Worm (Caenorhabditis elegans): ENCODE measurements around the gene T12B3.3.

T12B3.3 gene

DNA sequence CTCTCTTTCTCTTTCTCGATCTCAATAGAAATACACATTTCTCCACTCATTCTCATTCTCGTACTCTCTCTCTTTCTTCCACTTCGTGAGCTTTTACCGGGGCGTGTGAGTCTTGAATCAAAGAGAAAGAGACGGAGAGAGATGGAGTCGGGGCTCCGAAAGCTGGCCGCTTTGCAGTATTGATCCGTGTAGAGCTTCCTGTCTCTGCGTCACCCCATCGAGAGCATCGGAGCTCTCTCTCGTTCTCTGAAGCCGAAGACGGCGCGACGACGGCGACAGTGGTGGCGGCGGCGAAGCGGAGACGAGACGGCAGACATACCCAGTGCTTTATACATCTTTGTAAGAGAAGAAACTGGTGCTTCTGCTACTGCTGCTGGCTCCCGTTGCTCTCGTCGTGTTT, 27.1 kb downstream of the T12B3.3 start (continued):
- no peak for TF ChIP-seq aptf-3 (GFP tag; IDR thresholded peaks at IDR 0.05)
- no peak for TF ChIP-seq ztf-18 (tag; optimal IDR thresholded peaks at IDR 0.05)
- TF ChIP-seq lsl-1 (GFP tag; optimal IDR thresholded peaks at IDR 0.05): no peak
- TF ChIP-seq lag-1 (GFP tag; IDR thresholded peaks at IDR 0.05): no peak
- no peak for TF ChIP-seq ets-4 (GFP tag; optimal IDR thresholded peaks at IDR 0.05)
- no peak for TF ChIP-seq fkh-3 (tag; optimal IDR thresholded peaks at IDR 0.05)
- TF ChIP-seq unc-130 (GFP tag; optimal IDR thresholded peaks at IDR 0.05): no peak
- peak; percentile 50 for TF ChIP-seq chd-7 (tag; optimal IDR thresholded peaks at IDR 0.05)
- no peak for TF ChIP-seq sdz-38 (tag; optimal IDR thresholded peaks at IDR 0.05)
- TF ChIP-seq attf-5 (GFP tag; optimal IDR thresholded peaks at IDR 0.05): peak; percentile 48
- no peak for TF ChIP-seq ZK185.1 (tag; optimal IDR thresholded peaks at IDR 0.05; ENCODE audit: poor library complexity, severe bottlenecking)
- peak; percentile 80 for TF ChIP-seq egrh-3 (GFP tag; IDR thresholded peaks at IDR 0.05)
- TF ChIP-seq lsy-27 (tag; optimal IDR thresholded peaks at IDR 0.05; ENCODE audit: borderline replicate concordance, insufficient read depth): no peak
- TF ChIP-seq ceh-27 (GFP tag; optimal IDR thresholded peaks at IDR 0.05): peak; percentile 58
- TF ChIP-seq hlh-12 (tag; optimal IDR thresholded peaks at IDR 0.05): no peak
- TF ChIP-seq efl-1 (GFP tag; optimal IDR thresholded peaks at IDR 0.05): no peak
- no peak for TF ChIP-seq let-607 (tag; optimal IDR thresholded peaks at IDR 0.05)
- TF ChIP-seq him-1 (tag; optimal IDR thresholded peaks at IDR 0.05): no peak
- TF ChIP-seq hmg-1.2 (GFP tag; IDR thresholded peaks at IDR 0.05): peak; percentile 51; the same call in 1 of the 2 replicates
- TF ChIP-seq zfh-2 (GFP tag; conservative IDR thresholded peaks at IDR 0.05): peak; percentile 98
- no peak for TF ChIP-seq B0019.2 (GFP tag; conservative IDR thresholded peaks at IDR 0.05)
- TF ChIP-seq madf-8 (GFP tag; conservative IDR thresholded peaks at IDR 0.05): no peak
- no peak for TF ChIP-seq rec-8 (tag; optimal IDR thresholded peaks at IDR 0.05)
- peak; percentile 89 for TF ChIP-seq K12H6.12 (tag; optimal IDR thresholded peaks at IDR 0.05)
- TF ChIP-seq nfyb-1 (GFP tag; IDR thresholded peaks at IDR 0.05): peak; percentile 73
- TF ChIP-seq die-1 (tag; optimal IDR thresholded peaks at IDR 0.05): no peak
- peak; percentile 56; the same call in 1 of the 2 replicates for TF ChIP-seq mcd-1 (GFP tag; IDR thresholded peaks at IDR 0.05)
- no peak for TF ChIP-seq aptf-2 (GFP tag; conservative IDR thresholded peaks at IDR 0.05)
- TF ChIP-seq F57A8.1 (GFP tag; optimal IDR thresholded peaks at IDR 0.05): no peak
- TF ChIP-seq dpff-1 (tag; optimal IDR thresholded peaks at IDR 0.05): no peak
- TF ChIP-seq pbrm-1 (GFP tag; IDR thresholded peaks at IDR 0.05): 0 out of 2 replicates have a peak, but pooled peaks have one; percentile 24
- TF ChIP-seq repo-1 (tag; optimal IDR thresholded peaks at IDR 0.05): no peak
- TF ChIP-seq atf-7 (tag; optimal IDR thresholded peaks at IDR 0.05): peak; percentile 16
- no peak for TF ChIP-seq hrde-1 (tag; optimal IDR thresholded peaks at IDR 0.05; ENCODE audit: borderline replicate concordance)
- no peak for TF ChIP-seq sea-2 (GFP tag; IDR thresholded peaks at IDR 0.05)
- TF ChIP-seq snpc-1.3 (tag; optimal IDR thresholded peaks at IDR 0.05; ENCODE audit: insufficient read depth): no peak
- TF ChIP-seq ccch-3 (GFP tag; optimal IDR thresholded peaks at IDR 0.05): no peak

DNA sequence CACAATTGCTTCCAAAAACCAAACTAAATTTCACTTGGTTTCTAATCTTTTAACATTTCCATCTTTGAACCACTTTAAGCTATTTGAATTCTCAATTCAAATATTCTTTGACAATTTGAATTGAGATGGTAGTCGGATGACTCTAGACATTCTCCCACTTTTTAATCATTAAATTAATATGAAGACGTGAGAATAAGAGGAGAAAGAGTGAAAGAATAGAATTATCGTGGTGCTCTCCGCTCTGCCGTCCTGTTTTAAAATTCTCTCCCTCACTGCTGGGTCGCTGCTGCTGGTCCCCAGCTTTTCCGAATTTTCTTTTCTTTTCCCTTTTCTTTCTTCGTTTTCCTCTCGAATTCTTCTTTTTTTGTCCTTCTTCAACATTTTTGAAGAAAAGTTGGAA, 28.5 kb downstream of the T12B3.3 start:
- TF ChIP-seq him-1 (tag; optimal IDR thresholded peaks at IDR 0.05): no peak
- TF ChIP-seq F22D6.2 (tag; optimal IDR thresholded peaks at IDR 0.05): no peak
- TF ChIP-seq pbrm-1 (GFP tag; IDR thresholded peaks at IDR 0.05): no peak
- no peak for TF ChIP-seq aptf-3 (GFP tag; IDR thresholded peaks at IDR 0.05)
- TF ChIP-seq lin-54 (GFP tag; optimal IDR thresholded peaks at IDR 0.05): no peak
- no peak for TF ChIP-seq ceh-100 (GFP tag; IDR thresholded peaks at IDR 0.05)
- no peak for TF ChIP-seq ekl-4 (GFP tag; IDR thresholded peaks at IDR 0.05)
- no peak for TF ChIP-seq egl-18 (GFP tag; IDR thresholded peaks at IDR 0.05)
- no peak for TF ChIP-seq repo-1 (tag; optimal IDR thresholded peaks at IDR 0.05)
- TF ChIP-seq B0336.3 (GFP tag; IDR thresholded peaks at IDR 0.05): no peak
- TF ChIP-seq tbx-9 (tag; optimal IDR thresholded peaks at IDR 0.05; ENCODE audit: borderline replicate concordance): no peak
- TF ChIP-seq mel-28 (tag; optimal IDR thresholded peaks at IDR 0.05; ENCODE audit: borderline replicate concordance): no peak

Data from whole organism, young adult.